Fruit fly (Drosophila melanogaster) whole organism: ENCODE data around the gene CG42240.

Source experiments
- Dll ChIP-seq: fragments of >200 bp; optimal IDR thresholded peaks from 2 replicates; lab custom pipeline; 2017
- EcR ChIP-seq, 2 experiments: fragments of >200 bp; optimal IDR thresholded peaks; 2 replicates each; lab custom pipeline; 2017; ENCODE audit warnings: missing biosample characterization in 2 of 2, missing genetic modification characterization in 2 of 2, missing genetic modification reagents in 2 of 2
- pan ChIP-seq: fragments of >200 bp; optimal IDR thresholded peaks from 2 replicates; lab custom pipeline; 2017
- psq ChIP-seq: fragments of >200 bp; optimal IDR thresholded peaks from 2 replicates; lab custom pipeline; 2017
- usp ChIP-seq: fragments of >200 bp; optimal IDR thresholded peaks from 2 replicates; lab custom pipeline; 2017; ENCODE audit warnings: missing biosample characterization, missing genetic modification characterization, mixed read lengths

- TF ChIP-seq usp, result no peak
- no peak for TF ChIP-seq pan (lab: Kevin White, UChicago)
- TF ChIP-seq EcR (GFP tag; optimal IDR thresholded peaks at IDR 0.05; lab: Kevin White, UChicago), result no peak
- no peak for TF ChIP-seq Dll (lab: Kevin White, UChicago)
- no peak for TF ChIP-seq psq (lab: Kevin White, UChicago)
Observed at dm6 chrX:6358198-6358597, 27.6 kb downstream of the CG42240 start.
